Worm (Caenorhabditis elegans) whole organism, L4/young adult: ENCODE data around the gene T19D12.1.

Experiments used
- W03F9.2 ChIP-seq: fragments of 150-350 bp; optimal IDR thresholded peaks from 2 replicates; lab custom pipeline; 2014; ENCODE audit warnings: missing biosample characterization, missing genetic modification characterization
- dao-5 ChIP-seq: sonication (generic microtip); optimal IDR thresholded peaks from 2 replicates; lab custom pipeline; 2016; ENCODE audit warnings: missing genotype, missing genetic modification characterization, moderate library complexity, missing compliant biosample characterization
- him-1 ChIP-seq: sonication (generic microtip); optimal IDR thresholded peaks from 2 replicates; lab custom pipeline; 2016; ENCODE audit warnings: missing genotype, missing genetic modification reagents, missing genetic modification characterization, missing compliant biosample characterization

DNA sequence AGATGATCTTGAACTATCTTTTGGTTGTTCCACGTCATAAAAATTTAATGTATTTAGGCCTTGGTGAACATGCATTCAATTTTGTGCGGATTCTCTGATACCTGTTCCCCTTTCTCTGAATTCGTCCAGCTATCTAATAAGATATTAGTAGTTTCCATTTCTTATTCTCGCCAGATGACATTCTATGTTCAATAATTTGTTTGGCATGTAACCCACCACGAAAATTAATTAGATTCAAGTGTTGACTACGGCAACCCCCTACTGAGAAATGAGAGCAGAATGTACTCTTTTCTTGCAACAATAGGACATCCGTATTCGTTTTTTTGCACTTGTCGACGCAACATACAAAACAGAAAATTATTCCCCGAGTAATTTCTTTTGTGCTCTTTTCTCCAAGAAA, 24.5 kb upstream of the T19D12.1 start:
- TF ChIP-seq W03F9.2 (no peak), him-1 (tag; lab: Kevin White, UChicago) (no peak), dao-5 (no peak)
